Fruit fly (Drosophila melanogaster) whole organism, wandering third instar larva: ENCODE results near the gene RPA1.

Experiments
- CG9705 ChIP-seq: fragments of 200-800 bp; sonication (Bioruptor generic); optimal IDR thresholded peaks from 2 replicates; lab custom pipeline; 2018; ENCODE audit warnings: missing biosample characterization, mild to moderate bottlenecking, missing genetic modification characterization
- CrebA ChIP-seq: fragments of 200-800 bp; sonication (Bioruptor generic); optimal IDR thresholded peaks from 2 replicates; lab custom pipeline; 2016; ENCODE audit warnings: missing biosample characterization, mild to moderate bottlenecking, missing genetic modification characterization, borderline replicate concordance
- Dif ChIP-seq: fragments of 200-275, 200-300 bp; sonication (Bioruptor generic); optimal IDR thresholded peaks from 2 replicates; lab custom pipeline; 2018; ENCODE audit warnings: missing biosample characterization, missing genetic modification characterization; ENCODE audit not compliant: partially characterized antibody
- Sp1 ChIP-seq: fragments of 200-800 bp; sonication (Bioruptor generic); optimal IDR thresholded peaks from 3 replicates; lab custom pipeline; 2019; ENCODE audit warnings: missing biosample characterization, mild to moderate bottlenecking, missing genetic modification characterization, moderate library complexity
- br ChIP-seq: fragments of 200-800 bp; sonication (Bioruptor generic); optimal IDR thresholded peaks from 2 replicates; lab custom pipeline; 2016; ENCODE audit warnings: missing biosample characterization, missing genetic modification characterization
- dl ChIP-seq, 2 experiments: fragments of 175-275, 200-275 bp in 1 of 2; fragments of 200-275 bp in 1 of 2; sonication (Bioruptor generic); optimal IDR thresholded peaks; lab custom pipeline; 2018; ENCODE audit warnings: mild to moderate bottlenecking in 2 of 2, missing biosample characterization in 2 of 2, missing genetic modification characterization in 2 of 2, moderate library complexity in 2 of 2; ENCODE audit not compliant: partially characterized antibody in 2 of 2, insufficient read depth in 1 of 2
- fru ChIP-seq: fragments of 200-800 bp; sonication (Bioruptor generic); optimal IDR thresholded peaks from 3 replicates; lab custom pipeline; 2016; ENCODE audit warnings: missing biosample characterization, mild to moderate bottlenecking, missing genetic modification characterization
- h ChIP-seq: fragments of 200-800 bp; sonication (Bioruptor generic); optimal IDR thresholded peaks from 3 replicates; lab custom pipeline; 2016; ENCODE audit warnings: missing biosample characterization, mild to moderate bottlenecking, missing genetic modification characterization
- pan ChIP-seq: fragments of >200 bp; optimal IDR thresholded peaks from 2 replicates; lab custom pipeline; 2017
- psq ChIP-seq: fragments of 200-800 bp; sonication (Bioruptor generic); optimal IDR thresholded peaks from 3 replicates; lab custom pipeline; 2017; ENCODE audit warnings: missing biosample characterization, mild to moderate bottlenecking, missing genetic modification characterization, moderate library complexity
- rgr ChIP-seq: fragments of 200-800 bp; sonication (Bioruptor generic); optimal IDR thresholded peaks from 3 replicates; lab custom pipeline; 2016; ENCODE audit warnings: missing biosample characterization, mild to moderate bottlenecking, missing genetic modification characterization
- usp ChIP-seq: fragments of >200 bp; optimal IDR thresholded peaks from 2 replicates; lab custom pipeline; 2017; ENCODE audit warnings: missing biosample characterization, missing genetic modification characterization

DNA sequence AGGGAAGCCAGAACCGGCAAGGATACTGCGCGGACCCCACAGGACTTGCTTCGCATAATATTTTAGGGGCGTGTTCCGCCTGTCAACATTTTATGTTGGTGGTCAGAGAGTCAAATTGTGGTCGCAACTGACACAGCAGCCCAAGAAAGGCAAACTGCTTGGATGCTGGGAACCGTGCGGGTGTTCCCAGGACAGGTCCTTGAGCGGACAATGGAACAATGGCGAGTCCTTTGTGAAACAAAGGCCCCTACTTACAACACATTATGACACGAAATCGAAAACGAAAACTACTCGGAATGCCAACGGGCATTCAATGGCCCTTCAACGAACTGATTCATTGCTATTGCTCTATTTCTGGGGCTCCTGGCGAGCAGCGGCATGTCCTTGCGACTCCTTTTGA, 20.0 kb upstream of the RPA1 start:
- TF ChIP-seq Sp1 (GFP tag; lab: Kevin White, UChicago) (no peak), psq (no peak), Dif (GFP tag; lab: Kevin White, UChicago) (no peak), fru (GFP tag; lab: Kevin White, UChicago) (no peak), CrebA (GFP tag; lab: Kevin White, UChicago) (no peak), usp (GFP tag; lab: Kevin White, UChicago) (no peak), dl (GFP tag; optimal IDR thresholded peaks at IDR 0.05; lab: Kevin White, UChicago; ENCODE audit: insufficient read depth in 1 of 2, partially characterized antibody in 2 of 2) (no peak), pan (lab: Kevin White, UChicago) (no peak), br (GFP tag; lab: Kevin White, UChicago) (no peak), CG9705 (GFP tag; lab: Kevin White, UChicago) (no peak), rgr (GFP tag; lab: Kevin White, UChicago) (no peak), h (GFP tag; lab: Kevin White, UChicago) (no peak)
